Worm (Caenorhabditis elegans): ENCODE measurements around the gene cogc-6.

DNA sequence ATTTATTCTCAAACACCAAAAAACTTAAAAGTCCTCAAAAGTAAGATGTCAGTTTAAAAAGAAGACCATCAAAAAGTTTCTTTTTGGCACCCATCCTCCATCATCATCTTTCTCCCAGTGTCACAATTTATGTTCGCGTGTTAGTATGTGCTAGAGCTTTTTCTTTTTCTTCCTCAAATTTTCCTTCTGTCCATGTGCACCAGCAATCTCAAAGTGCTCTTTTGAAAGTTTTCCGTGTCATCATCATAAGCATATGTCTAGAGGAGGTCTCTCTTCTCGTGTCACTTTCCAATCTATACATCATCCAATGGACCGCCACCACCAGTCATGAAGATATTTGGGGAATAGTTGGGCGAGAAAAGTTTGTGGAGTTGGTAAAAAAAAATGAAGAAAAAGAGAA lies 30.0 kb upstream of the cogc-6 start:
- no peak for TF ChIP-seq F44E2.7 (GFP tag; IDR thresholded peaks at IDR 0.05)
- TF ChIP-seq R02D3.7 (tag; optimal IDR thresholded peaks at IDR 0.05): no peak
- TF ChIP-seq egl-43 (GFP tag; IDR thresholded peaks at IDR 0.05): no peak
- TF ChIP-seq fkh-10 (GFP tag; optimal IDR thresholded peaks at IDR 0.05): no peak
- no peak for TF ChIP-seq skn-1 (tag; optimal IDR thresholded peaks at IDR 0.05)

Data from whole organism, L4 larva.